Fruit fly (Drosophila melanogaster) whole organism, embryonic: ENCODE measurements around the gene ksr.

ENCODE experiments used
- C15 ChIP-seq: fragments of 200-800 bp; sonication (Bioruptor generic); IDR thresholded peaks from 3 replicates; pipeline ENCODE4 v1.3.6; 2022; ENCODE audit warnings: missing biosample characterization, missing genetic modification characterization
- CG10543 ChIP-seq: fragments of 200-800 bp; sonication (Bioruptor generic); optimal IDR thresholded peaks from 3 replicates; lab custom pipeline; 2017; ENCODE audit warnings: missing biosample characterization, mild to moderate bottlenecking, missing genetic modification characterization, moderate library complexity
- CG12236 ChIP-seq: fragments of 200-800 bp; sonication (Bioruptor generic); optimal IDR thresholded peaks from 2 replicates; lab custom pipeline; 2016; ENCODE audit warnings: missing biosample characterization, missing genetic modification characterization
- CG12769 ChIP-seq: fragments of 200-800 bp; sonication (Bioruptor generic); optimal IDR thresholded peaks from 2 replicates; lab custom pipeline; 2019; ENCODE audit warnings: missing biosample characterization, mild to moderate bottlenecking, missing genetic modification characterization, moderate library complexity
- CG13123 ChIP-seq: fragments of 200-800 bp; sonication (Bioruptor generic); optimal IDR thresholded peaks from 2 replicates; lab custom pipeline; 2016; ENCODE audit warnings: missing biosample characterization, missing genetic modification characterization
- CG15269 ChIP-seq: fragments of 200-800 bp; sonication (Bioruptor generic); optimal IDR thresholded peaks from 2 replicates; lab custom pipeline; 2018; ENCODE audit warnings: missing biosample characterization, mild to moderate bottlenecking, missing genetic modification characterization, moderate library complexity
- CG16813 ChIP-seq: fragments of 200-800 bp; sonication (Bioruptor generic); IDR thresholded peaks from 3 replicates; pipeline ENCODE4 v1.3.6; 2022; ENCODE audit warnings: missing biosample characterization, missing genetic modification characterization; ENCODE audit not compliant: partially characterized antibody
- CG16815 ChIP-seq: fragments of 200-800 bp; sonication (Bioruptor generic); optimal IDR thresholded peaks from 3 replicates; lab custom pipeline; 2017; ENCODE audit warnings: missing biosample characterization, mild to moderate bottlenecking, missing genetic modification characterization
- CG16863 ChIP-seq: fragments of 200-800 bp; sonication (Bioruptor generic); optimal IDR thresholded peaks from 3 replicates; lab custom pipeline; 2016; ENCODE audit warnings: missing biosample characterization, missing genetic modification characterization
- CG17568 ChIP-seq: fragments of 200-800 bp; sonication (Bioruptor generic); optimal IDR thresholded peaks from 2 replicates; lab custom pipeline; 2018; ENCODE audit warnings: missing biosample characterization, mild to moderate bottlenecking, missing genetic modification characterization, moderate library complexity
- CG17612 ChIP-seq: fragments of 200-800 bp; sonication (Bioruptor generic); IDR thresholded peaks from 2 replicates; pipeline ENCODE4 v1.3.6; 2022; ENCODE audit warnings: missing biosample characterization, missing genetic modification characterization
- CG3407 ChIP-seq: fragments of 200-800 bp; sonication (Bioruptor generic); optimal IDR thresholded peaks from 2 replicates; lab custom pipeline; 2018; ENCODE audit warnings: missing biosample characterization, mild to moderate bottlenecking, missing genetic modification characterization
- CG4424 ChIP-seq: fragments of 200-800 bp; sonication (Bioruptor generic); optimal IDR thresholded peaks from 3 replicates; lab custom pipeline; 2016; ENCODE audit warnings: missing biosample characterization, missing genetic modification characterization
- CG6683 ChIP-seq: fragments of 200-800 bp; sonication (Bioruptor generic); optimal IDR thresholded peaks from 2 replicates; lab custom pipeline; 2017; ENCODE audit warnings: missing biosample characterization, mild to moderate bottlenecking, missing genetic modification characterization, missing genetic modification reagents
- CG6854 ChIP-seq: fragments of 200-800 bp; sonication (Bioruptor generic); optimal IDR thresholded peaks from 3 replicates; lab custom pipeline; 2017; ENCODE audit warnings: missing biosample characterization, mild to moderate bottlenecking, missing genetic modification characterization
- CG8089 ChIP-seq: fragments of 200-800 bp; sonication (Bioruptor generic); optimal IDR thresholded peaks from 3 replicates; lab custom pipeline; 2016; ENCODE audit warnings: missing biosample characterization, missing genetic modification characterization
- CG8388 ChIP-seq: fragments of 200-800 bp; sonication (Bioruptor generic); optimal IDR thresholded peaks from 2 replicates; lab custom pipeline; 2019; ENCODE audit warnings: missing biosample characterization, mild to moderate bottlenecking, missing genetic modification characterization, moderate library complexity
- CG9215 ChIP-seq: fragments of 200-800 bp; sonication (Bioruptor generic); IDR thresholded peaks from 2 replicates; pipeline ENCODE4 v1.3.6; 2022; ENCODE audit warnings: missing biosample characterization, missing genetic modification characterization
- CoRest ChIP-seq: fragments of 200-800 bp; sonication (Bioruptor generic); optimal IDR thresholded peaks from 3 replicates; lab custom pipeline; 2018; ENCODE audit warnings: missing biosample characterization, mild to moderate bottlenecking, missing genetic modification characterization, moderate library complexity
- Dip3 ChIP-seq: fragments of 200-800 bp; sonication (Bioruptor generic); optimal IDR thresholded peaks from 3 replicates; lab custom pipeline; 2016; ENCODE audit warnings: missing biosample characterization, missing genetic modification characterization
- E2f1 ChIP-seq: fragments of 200-800 bp; sonication (Bioruptor generic); IDR thresholded peaks from 2 replicates; pipeline ENCODE4 v1.3.6; 2022; ENCODE audit warnings: missing biosample characterization, missing genetic modification characterization
- HmgZ ChIP-seq: fragments of 200-800 bp; sonication (Bioruptor generic); optimal IDR thresholded peaks from 2 replicates; lab custom pipeline; 2018; ENCODE audit warnings: missing biosample characterization, mild to moderate bottlenecking, missing genetic modification characterization
- Jarid2 ChIP-seq: fragments of 200-800 bp; sonication (Bioruptor generic); optimal IDR thresholded peaks from 3 replicates; lab custom pipeline; 2017; ENCODE audit warnings: mild to moderate bottlenecking, missing biosample characterization, missing genetic modification reagents, missing genetic modification characterization
- MTF-1 ChIP-seq: fragments of 200-800 bp; sonication (Bioruptor generic); optimal IDR thresholded peaks from 2 replicates; lab custom pipeline; 2018; ENCODE audit warnings: missing biosample characterization, mild to moderate bottlenecking, missing genetic modification characterization, borderline replicate concordance
- NC2α ChIP-seq: fragments of 200-800 bp; sonication (Bioruptor generic); optimal IDR thresholded peaks from 2 replicates; lab custom pipeline; 2016; ENCODE audit warnings: missing biosample characterization, missing genetic modification characterization
- NK7.1 ChIP-seq: fragments of 200-800 bp; sonication (Bioruptor generic); optimal IDR thresholded peaks from 3 replicates; lab custom pipeline; 2016; ENCODE audit warnings: missing biosample characterization, missing genetic modification characterization
- PHDP ChIP-seq: fragments of 200-800 bp; sonication (Bioruptor generic); optimal IDR thresholded peaks from 3 replicates; lab custom pipeline; 2018; ENCODE audit warnings: missing biosample characterization, mild to moderate bottlenecking, missing genetic modification characterization, moderate library complexity
- ab ChIP-seq: fragments of 200-800 bp; sonication (Bioruptor generic); optimal IDR thresholded peaks from 2 replicates; lab custom pipeline; 2016; ENCODE audit warnings: missing biosample characterization, missing genetic modification characterization
- ash1 ChIP-seq: fragments of 200-800 bp; sonication (Bioruptor generic); optimal IDR thresholded peaks from 2 replicates; lab custom pipeline; 2018; ENCODE audit warnings: missing biosample characterization, mild to moderate bottlenecking, missing genetic modification characterization
- bcd ChIP-seq: fragments of 200-800 bp; sonication (Bioruptor generic); optimal IDR thresholded peaks from 2 replicates; lab custom pipeline; 2017; ENCODE audit warnings: missing biosample characterization, mild to moderate bottlenecking, missing genetic modification characterization
- croc ChIP-seq: fragments of 200-800 bp; sonication (Bioruptor generic); conservative IDR thresholded peaks from 3 replicates; pipeline ENCODE4 v1.3.6; 2022; ENCODE audit warnings: missing biosample characterization, missing genetic modification characterization
- crol ChIP-seq: fragments of 200-800 bp; sonication (Bioruptor generic); IDR thresholded peaks from 2 replicates; pipeline ENCODE4 v1.3.6; 2022; ENCODE audit warnings: missing biosample characterization, missing genetic modification characterization
- dm ChIP-seq: fragments of 200-800 bp; sonication (Bioruptor generic); optimal IDR thresholded peaks from 3 replicates; lab custom pipeline; 2016; ENCODE audit warnings: missing biosample characterization, missing genetic modification characterization
- dmrt11E ChIP-seq: fragments of 200-800 bp; sonication (Bioruptor generic); optimal IDR thresholded peaks from 3 replicates; lab custom pipeline; 2018; ENCODE audit warnings: missing biosample characterization, mild to moderate bottlenecking, missing genetic modification characterization, moderate library complexity
- fd102C ChIP-seq: fragments of 200-800 bp; sonication (Bioruptor generic); optimal IDR thresholded peaks from 2 replicates; lab custom pipeline; 2018; ENCODE audit warnings: missing biosample characterization, mild to moderate bottlenecking, missing genetic modification characterization, moderate library complexity
- fd96Cb ChIP-seq: fragments of 200-800 bp; sonication (Bioruptor generic); optimal IDR thresholded peaks from 2 replicates; lab custom pipeline; 2018; ENCODE audit warnings: missing biosample characterization, mild to moderate bottlenecking, missing genetic modification characterization, moderate library complexity
- h ChIP-seq: fragments of >200 bp; optimal IDR thresholded peaks from 2 replicates; lab custom pipeline; 2017
- kay ChIP-seq: fragments of 200-800 bp; sonication (Bioruptor generic); optimal IDR thresholded peaks from 2 replicates; lab custom pipeline; 2016; ENCODE audit warnings: missing biosample characterization, missing genetic modification characterization
- lbe ChIP-seq: fragments of 200-800 bp; sonication (Bioruptor generic); optimal IDR thresholded peaks from 2 replicates; lab custom pipeline; 2016; ENCODE audit warnings: missing biosample characterization, mild to moderate bottlenecking, missing genetic modification characterization
- lov ChIP-seq, 2 experiments: fragments of 200-800 bp in 1 of 2; fragments of >200 bp in 1 of 2; sonication (Bioruptor generic) in 1 of 2; IDR thresholded peaks in 1 of 2; optimal IDR thresholded peaks in 1 of 2; 2 replicates in 1 of 2; 3 replicates in 1 of 2; pipeline versions ENCODE4 v1.3.6 to Lab custom; 2017 to 2022; ENCODE audit warnings: missing biosample characterization in 1 of 2, missing genetic modification characterization in 1 of 2
- nau ChIP-seq: fragments of 200-800 bp; sonication (Bioruptor generic); optimal IDR thresholded peaks from 3 replicates; lab custom pipeline; 2017; ENCODE audit warnings: missing biosample characterization, mild to moderate bottlenecking, missing genetic modification characterization, missing genetic modification reagents
- nerfin-2 ChIP-seq: fragments of 200-800 bp; sonication (Bioruptor generic); IDR thresholded peaks from 2 replicates; pipeline ENCODE4 v1.3.6; 2022; ENCODE audit warnings: missing biosample characterization, missing genetic modification characterization; ENCODE audit not compliant: partially characterized antibody
- pfk ChIP-seq: fragments of 200-800 bp; sonication (Bioruptor generic); optimal IDR thresholded peaks from 2 replicates; lab custom pipeline; 2018; ENCODE audit warnings: missing biosample characterization, mild to moderate bottlenecking, missing genetic modification characterization, moderate library complexity
- run ChIP-seq: fragments of 200-800 bp; sonication (Bioruptor generic); optimal IDR thresholded peaks from 3 replicates; lab custom pipeline; 2018; ENCODE audit warnings: missing biosample characterization, mild to moderate bottlenecking, missing genetic modification characterization
- sc ChIP-seq, 3 experiments: fragments of >200 bp in 2 of 3; fragments of 200-800 bp in 1 of 3; sonication (Bioruptor generic) in 1 of 3; optimal IDR thresholded peaks; 2 replicates in 2 of 3; 3 replicates in 1 of 3; lab custom pipeline; 2017; ENCODE audit warnings: mild to moderate bottlenecking in 1 of 3, missing biosample characterization in 1 of 3, missing genetic modification characterization in 1 of 3, missing genetic modification reagents in 1 of 3
- slou ChIP-seq: fragments of 200-800 bp; sonication (Bioruptor generic); optimal IDR thresholded peaks from 3 replicates; lab custom pipeline; 2016; ENCODE audit warnings: missing biosample characterization, missing genetic modification characterization
- tna ChIP-seq: fragments of 200-800 bp; sonication (Bioruptor generic); IDR thresholded peaks from 2 replicates; pipeline ENCODE4 v1.3.6; 2022; ENCODE audit warnings: missing biosample characterization, missing genetic modification characterization; ENCODE audit not compliant: partially characterized antibody
- toy ChIP-seq: fragments of 200-800 bp; sonication (Bioruptor generic); IDR thresholded peaks from 2 replicates; pipeline ENCODE4 v1.3.6; 2022; ENCODE audit warnings: missing biosample characterization, missing genetic modification characterization
- unc-4 ChIP-seq: fragments of 200-800 bp; sonication (Bioruptor generic); IDR thresholded peaks from 2 replicates; pipeline ENCODE4 v1.3.6; 2022; ENCODE audit warnings: missing biosample characterization, missing genetic modification characterization; ENCODE audit not compliant: partially characterized antibody

The ksr gene

dm6 chr3R:5485295-5485718 is 1.6 kb upstream of the ksr start, which contains the start of gene CG31550 (continued):
- TF ChIP-seq CG16815 (peak; percentile 46), CG12769 (no peak), kay (no peak), HmgZ (tag; lab: Kevin White, UChicago) (peak; percentile 40), lov (optimal IDR thresholded peaks at IDR 0.05; lab: Kevin White, UChicago) (no peak), lov (GFP tag; IDR thresholded peaks at IDR 0.05; lab: Robert Waterston, UW) (0 out of 3 replicates have a peak, but pooled peaks have one; percentile 20), unc-4 (GFP tag; lab: Robert Waterston, UW) (no peak), CG13123 (peak; percentile 39), pfk (no peak), lbe (GFP tag; lab: Kevin White, UChicago) (peak; percentile 23), CG17612 (GFP tag; lab: Robert Waterston, UW) (0 out of 2 replicates have a peak, but pooled peaks have one; percentile 9), dmrt11E (tag; lab: Kevin White, UChicago) (peak; percentile 75), CG16813 (GFP tag; lab: Robert Waterston, UW) (no peak), NK7.1 (GFP tag; lab: Kevin White, UChicago) (no peak), nerfin-2 (GFP tag; lab: Robert Waterston, UW) (no peak), CG6683 (no peak), sc (optimal IDR thresholded peaks at IDR 0.05; lab: Kevin White, UChicago) (no peak), sc (GFP tag; optimal IDR thresholded peaks at IDR 0.05; lab: Kevin White, UChicago) (no peak), croc (GFP tag; lab: Robert Waterston, UW) (peak; percentile 54; the same call in 2 of the 3 replicates), CG10543 (GFP tag; lab: Kevin White, UChicago) (peak; percentile 36), ab (GFP tag; lab: Kevin White, UChicago) (no peak), CG4424 (GFP tag; lab: Kevin White, UChicago) (peak; percentile 66), CG12236 (GFP tag; lab: Kevin White, UChicago) (no peak), toy (GFP tag; lab: Robert Waterston, UW) (peak; percentile 44; the same call in 1 of the 2 replicates), h (no peak), fd96Cb (tag; lab: Kevin White, UChicago) (peak; percentile 54), nau (GFP tag; lab: Kevin White, UChicago) (no peak), slou (GFP tag; lab: Kevin White, UChicago) (no peak), PHDP (tag; lab: Kevin White, UChicago) (peak; percentile 63), CG15269 (tag; lab: Kevin White, UChicago) (peak; percentile 76), CG8388 (GFP tag; lab: Kevin White, UChicago) (peak; percentile 62), crol (no peak), ash1 (GFP tag; lab: Kevin White, UChicago) (no peak), fd102C (peak; percentile 3), CoRest (tag; lab: Kevin White, UChicago) (peak; percentile 84), MTF-1 (no peak), CG6854 (GFP tag; lab: Kevin White, UChicago) (no peak), dm (GFP tag; lab: Kevin White, UChicago) (peak; percentile 34), CG17568 (GFP tag; lab: Kevin White, UChicago) (no peak), Dip3 (GFP tag; lab: Kevin White, UChicago) (peak; percentile 19), CG16863 (peak; percentile 22), CG8089 (GFP tag; lab: Kevin White, UChicago) (no peak), CG9215 (GFP tag; lab: Robert Waterston, UW) (peak; percentile 54; the same call in 1 of the 2 replicates), NC2α (GFP tag; lab: Kevin White, UChicago) (no peak), Jarid2 (GFP tag; lab: Kevin White, UChicago) (peak; percentile 20), E2f1 (GFP tag; lab: Robert Waterston, UW) (peak; percentile 62; the same call in 1 of the 2 replicates), C15 (GFP tag; lab: Robert Waterston, UW) (no peak), CG3407 (GFP tag; lab: Kevin White, UChicago) (no peak), run (tag; lab: Kevin White, UChicago) (no peak), bcd (GFP tag; lab: Kevin White, UChicago) (peak; percentile 64), tna (GFP tag; lab: Robert Waterston, UW) (no peak)
